Fruit fly (Drosophila melanogaster): ENCODE data around the gene Fatp1.

DNA sequence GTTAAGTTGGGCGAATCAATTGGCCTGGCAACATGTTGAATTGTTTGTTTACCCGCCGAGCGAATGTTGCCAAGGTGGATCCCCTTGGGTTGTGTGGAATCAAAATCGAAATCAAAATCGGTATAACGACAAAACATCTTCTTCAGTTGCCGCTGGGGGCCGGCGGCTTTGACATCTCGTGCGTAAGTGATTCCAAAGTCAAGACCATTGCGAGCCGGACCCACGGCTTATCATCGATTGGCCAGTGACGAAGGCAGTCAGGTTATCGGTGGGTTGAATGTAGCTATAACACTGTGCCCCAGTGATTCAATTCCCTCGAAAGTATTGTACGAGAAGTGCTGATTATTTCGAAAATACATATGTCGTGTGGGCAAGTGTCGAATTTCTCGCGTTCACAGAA lies 12.0 kb upstream of the Fatp1 start:
- TF ChIP-seq ttk (optimal IDR thresholded peaks at IDR 0.05) (no peak), Sin3A (optimal IDR thresholded peaks at IDR 0.05) (no peak), Myc (optimal IDR thresholded peaks at IDR 0.05) (no peak), psq (optimal IDR thresholded peaks at IDR 0.05) (no peak)
